Fruit fly (Drosophila melanogaster) whole organism, embryonic: ENCODE results near the gene CG8236.
A peak's percentile ranks its signal among the peaks of the same experiment; 100 is the strongest.

Source experiments
- B-H1 ChIP-seq: fragments of 200-800 bp; sonication (Bioruptor generic); IDR thresholded peaks from 3 replicates; pipeline ENCODE4 v1.3.6; 2022; ENCODE audit warnings: missing biosample characterization, missing genetic modification characterization
- Bteb2 ChIP-seq: fragments of 200-800 bp; sonication (Bioruptor generic); optimal IDR thresholded peaks from 2 replicates; lab custom pipeline; 2016; ENCODE audit warnings: missing biosample characterization, missing genetic modification characterization
- C15 ChIP-seq: fragments of 200-800 bp; sonication (Bioruptor generic); IDR thresholded peaks from 3 replicates; pipeline ENCODE4 v1.3.6; 2022; ENCODE audit warnings: missing biosample characterization, missing genetic modification characterization
- CG10959 ChIP-seq: fragments of 200-800 bp; sonication (Bioruptor generic); IDR thresholded peaks from 2 replicates; pipeline ENCODE4 v1.3.6; 2022; ENCODE audit warnings: missing biosample characterization, missing genetic modification characterization
- CG12236 ChIP-seq: fragments of 200-800 bp; sonication (Bioruptor generic); optimal IDR thresholded peaks from 2 replicates; lab custom pipeline; 2016; ENCODE audit warnings: missing biosample characterization, missing genetic modification characterization
- CG12942 ChIP-seq: fragments of 200-800 bp; sonication (Bioruptor generic); optimal IDR thresholded peaks from 3 replicates; lab custom pipeline; 2016; ENCODE audit warnings: missing biosample characterization, missing genetic modification characterization
- CG13624 ChIP-seq: fragments of 200-800 bp; sonication (Bioruptor generic); optimal IDR thresholded peaks from 2 replicates; lab custom pipeline; 2016; ENCODE audit warnings: missing biosample characterization, missing genetic modification characterization
- CG14050 ChIP-seq: fragments of 200-800 bp; sonication (Bioruptor generic); IDR thresholded peaks from 3 replicates; pipeline ENCODE4 v1.3.6; 2022; ENCODE audit warnings: missing biosample characterization, missing genetic modification characterization
- CG14965 ChIP-seq: fragments of 200-800 bp; sonication (Bioruptor generic); optimal IDR thresholded peaks from 2 replicates; lab custom pipeline; 2016; ENCODE audit warnings: missing biosample characterization, missing genetic modification characterization, borderline replicate concordance
- CG17829 ChIP-seq: fragments of 200-800 bp; optimal IDR thresholded peaks from 2 replicates; lab custom pipeline; 2019; ENCODE audit warnings: missing biosample characterization, mild to moderate bottlenecking, missing genetic modification characterization, moderate library complexity
- CG17912 ChIP-seq: fragments of 200-800 bp; sonication (Bioruptor generic); optimal IDR thresholded peaks from 2 replicates; lab custom pipeline; 2018; ENCODE audit warnings: missing biosample characterization, mild to moderate bottlenecking, missing genetic modification characterization
- CG1792 ChIP-seq: fragments of 200-800 bp; sonication (Bioruptor generic); optimal IDR thresholded peaks from 2 replicates; lab custom pipeline; 2016; ENCODE audit warnings: missing biosample characterization, missing genetic modification characterization
- CG30403 ChIP-seq: fragments of 200-800 bp; sonication (Bioruptor generic); optimal IDR thresholded peaks from 3 replicates; lab custom pipeline; 2016; ENCODE audit warnings: missing biosample characterization, missing genetic modification characterization
- CG3065 ChIP-seq: fragments of 200-800 bp; sonication (Bioruptor generic); optimal IDR thresholded peaks from 2 replicates; lab custom pipeline; 2016; ENCODE audit warnings: missing biosample characterization, missing genetic modification characterization
- CG3838 ChIP-seq: fragments of 200-800 bp; sonication (Bioruptor generic); optimal IDR thresholded peaks from 3 replicates; lab custom pipeline; 2016; ENCODE audit warnings: missing biosample characterization, missing genetic modification characterization
- CG42726 ChIP-seq: fragments of 200-800 bp; sonication (Bioruptor generic); IDR thresholded peaks from 2 replicates; pipeline ENCODE4 v1.3.6; 2022; ENCODE audit warnings: missing biosample characterization, missing genetic modification characterization; ENCODE audit not compliant: partially characterized antibody
- CG4404 ChIP-seq: fragments of 200-800 bp; sonication (Bioruptor generic); IDR thresholded peaks from 2 replicates; pipeline ENCODE4 v1.3.6; 2022; ENCODE audit warnings: missing biosample characterization, missing genetic modification characterization
- CG6791 ChIP-seq: fragments of 200-800 bp; sonication (Bioruptor generic); IDR thresholded peaks from 3 replicates; pipeline ENCODE4 v1.3.6; 2022; ENCODE audit warnings: missing biosample characterization, missing genetic modification characterization; ENCODE audit not compliant: partially characterized antibody
- CG7372 ChIP-seq: fragments of 200-800 bp; sonication (Bioruptor generic); IDR thresholded peaks from 2 replicates; pipeline ENCODE4 v1.3.6; 2022; ENCODE audit warnings: missing biosample characterization, missing genetic modification characterization
- CG8478 ChIP-seq: fragments of >200 bp; optimal IDR thresholded peaks from 2 replicates; lab custom pipeline; 2018
- CG9932 ChIP-seq: fragments of 200-800 bp; sonication (Bioruptor generic); IDR thresholded peaks from 2 replicates; pipeline ENCODE4 v1.3.6; 2022; ENCODE audit warnings: missing biosample characterization, missing genetic modification characterization
- Camta ChIP-seq: fragments of 200-800 bp; sonication (Bioruptor generic); optimal IDR thresholded peaks from 2 replicates; lab custom pipeline; 2016; ENCODE audit warnings: missing biosample characterization, missing genetic modification characterization
- Doc3 ChIP-seq: fragments of 200-800 bp; sonication (Bioruptor generic); IDR thresholded peaks from 3 replicates; pipeline ENCODE4 v1.3.6; 2022; ENCODE audit warnings: missing biosample characterization, missing genetic modification characterization; ENCODE audit not compliant: partially characterized antibody
- Elba2 ChIP-seq: fragments of 200-800 bp; sonication (Bioruptor generic); optimal IDR thresholded peaks from 3 replicates; lab custom pipeline; 2016; ENCODE audit warnings: missing biosample characterization, missing genetic modification characterization
- Fer3 ChIP-seq: fragments of 200-800 bp; sonication (Bioruptor generic); optimal IDR thresholded peaks from 2 replicates; lab custom pipeline; 2018; ENCODE audit warnings: missing biosample characterization, mild to moderate bottlenecking, missing genetic modification characterization, moderate library complexity
- Hey ChIP-seq: fragments of 200-800 bp; sonication (Bioruptor generic); optimal IDR thresholded peaks from 3 replicates; lab custom pipeline; 2018; ENCODE audit warnings: missing biosample characterization, mild to moderate bottlenecking, missing genetic modification characterization
- Hsf ChIP-seq: fragments of 200-800 bp; sonication (Bioruptor generic); optimal IDR thresholded peaks from 3 replicates; lab custom pipeline; 2016; ENCODE audit warnings: missing biosample characterization, missing genetic modification characterization
- Jarid2 ChIP-seq: fragments of 200-800 bp; sonication (Bioruptor generic); optimal IDR thresholded peaks from 3 replicates; lab custom pipeline; 2017; ENCODE audit warnings: mild to moderate bottlenecking, missing biosample characterization, missing genetic modification reagents, missing genetic modification characterization
- Lpt ChIP-seq: fragments of >200 bp; optimal IDR thresholded peaks from 2 replicates; lab custom pipeline; 2018; ENCODE audit warnings: missing biosample characterization, missing genetic modification characterization
- Med ChIP-seq: fragments of 200-800 bp; sonication (Bioruptor generic); peaks from one replicate; lab custom pipeline; 2016; ENCODE audit warnings: missing biosample characterization, missing genetic modification characterization, mild to moderate bottlenecking, inconsistent platforms, moderate library complexity
- NC2α ChIP-seq: fragments of 200-800 bp; sonication (Bioruptor generic); optimal IDR thresholded peaks from 2 replicates; lab custom pipeline; 2016; ENCODE audit warnings: missing biosample characterization, missing genetic modification characterization
- Sox102F ChIP-seq: fragments of 200-800 bp; sonication (Bioruptor generic); optimal IDR thresholded peaks from 2 replicates; lab custom pipeline; 2018; ENCODE audit warnings: missing biosample characterization, mild to moderate bottlenecking, missing genetic modification characterization, moderate library complexity
- ab ChIP-seq: fragments of 200-800 bp; sonication (Bioruptor generic); optimal IDR thresholded peaks from 2 replicates; lab custom pipeline; 2016; ENCODE audit warnings: missing biosample characterization, missing genetic modification characterization
- amos ChIP-seq: fragments of 200-800 bp; sonication (Bioruptor generic); IDR thresholded peaks from 2 replicates; pipeline ENCODE4 v1.3.6; 2022; ENCODE audit warnings: missing biosample characterization, missing genetic modification characterization; ENCODE audit not compliant: partially characterized antibody
- bigmax ChIP-seq: fragments of 200-800 bp; sonication (Bioruptor generic); optimal IDR thresholded peaks from 2 replicates; lab custom pipeline; 2018; ENCODE audit warnings: missing biosample characterization, mild to moderate bottlenecking, missing genetic modification characterization
- bsh ChIP-seq, 2 experiments: fragments of 200-800 bp; sonication (Bioruptor generic); optimal IDR thresholded peaks; 2 replicates each; lab custom pipeline; 2017 to 2018; ENCODE audit warnings: mild to moderate bottlenecking in 2 of 2, missing biosample characterization in 2 of 2, missing genetic modification characterization in 2 of 2, moderate library complexity in 1 of 2
- emc ChIP-seq: fragments of 200-800 bp; sonication (Bioruptor generic); optimal IDR thresholded peaks from 2 replicates; lab custom pipeline; 2016; ENCODE audit warnings: missing biosample characterization, missing genetic modification characterization
- gce ChIP-seq: fragments of 200-800 bp; sonication (Bioruptor generic); IDR thresholded peaks from 3 replicates; pipeline ENCODE4 v1.3.6; 2022; ENCODE audit warnings: missing biosample characterization, missing genetic modification characterization
- gsb ChIP-seq: fragments of 200-800 bp; sonication (Bioruptor generic); IDR thresholded peaks from 2 replicates; pipeline ENCODE4 v1.3.6; 2022; ENCODE audit warnings: missing biosample characterization, missing genetic modification characterization
- hth ChIP-seq: fragments of >200 bp; optimal IDR thresholded peaks from 2 replicates; lab custom pipeline; 2017; ENCODE audit warnings: inconsistent platforms
- insv ChIP-seq, 2 experiments: fragments of 200-800 bp; sonication (Bioruptor generic); optimal IDR thresholded peaks; 3 replicates each; lab custom pipeline; 2016 to 2018; ENCODE audit warnings: missing biosample characterization in 2 of 2, missing genetic modification characterization in 2 of 2
- lmd ChIP-seq: fragments of 200-800 bp; sonication (Bioruptor generic); IDR thresholded peaks from 2 replicates; pipeline ENCODE4 v1.3.6; 2022; ENCODE audit warnings: missing biosample characterization, missing genetic modification characterization
- lola ChIP-seq, 3 experiments: fragments of >200 bp in 2 of 3; fragments of 200-800 bp in 1 of 3; sonication (Bioruptor generic) in 1 of 3; optimal IDR thresholded peaks; 2 replicates each; lab custom pipeline; 2017 to 2019; ENCODE audit warnings: missing biosample characterization in 3 of 3, missing genetic modification characterization in 3 of 3, mild to moderate bottlenecking in 1 of 3, moderate library complexity in 1 of 3
- pita ChIP-seq: fragments of 200-800 bp; sonication (Bioruptor generic); optimal IDR thresholded peaks from 2 replicates; lab custom pipeline; 2017; ENCODE audit warnings: missing biosample characterization, mild to moderate bottlenecking, missing genetic modification characterization
- pum ChIP-seq: fragments of 200-800 bp; sonication (Bioruptor generic); optimal IDR thresholded peaks from 2 replicates; lab custom pipeline; 2016; ENCODE audit warnings: missing biosample characterization, missing genetic modification characterization
- repo ChIP-seq: fragments of 200-800 bp; sonication (Bioruptor generic); optimal IDR thresholded peaks from 2 replicates; lab custom pipeline; 2016; ENCODE audit warnings: missing biosample characterization, missing genetic modification characterization
- rib ChIP-seq: fragments of 200-800 bp; sonication (Bioruptor generic); IDR thresholded peaks from 2 replicates; pipeline ENCODE4 v1.3.6; 2022; ENCODE audit warnings: missing biosample characterization, missing genetic modification characterization
- sisA ChIP-seq: fragments of 200-800 bp; sonication (Bioruptor generic); IDR thresholded peaks from 2 replicates; pipeline ENCODE4 v1.3.6; 2022; ENCODE audit warnings: missing biosample characterization, missing genetic modification characterization
- stwl ChIP-seq: fragments of 200-800 bp; sonication (Bioruptor generic); optimal IDR thresholded peaks from 3 replicates; lab custom pipeline; 2018; ENCODE audit warnings: missing biosample characterization, mild to moderate bottlenecking, missing genetic modification characterization, moderate library complexity
- tup ChIP-seq: fragments of 200-800 bp; sonication (Bioruptor generic); optimal IDR thresholded peaks from 2 replicates; lab custom pipeline; 2016; ENCODE audit warnings: missing biosample characterization, mild to moderate bottlenecking, missing genetic modification characterization, moderate library complexity

CG8236 gene

DNA sequence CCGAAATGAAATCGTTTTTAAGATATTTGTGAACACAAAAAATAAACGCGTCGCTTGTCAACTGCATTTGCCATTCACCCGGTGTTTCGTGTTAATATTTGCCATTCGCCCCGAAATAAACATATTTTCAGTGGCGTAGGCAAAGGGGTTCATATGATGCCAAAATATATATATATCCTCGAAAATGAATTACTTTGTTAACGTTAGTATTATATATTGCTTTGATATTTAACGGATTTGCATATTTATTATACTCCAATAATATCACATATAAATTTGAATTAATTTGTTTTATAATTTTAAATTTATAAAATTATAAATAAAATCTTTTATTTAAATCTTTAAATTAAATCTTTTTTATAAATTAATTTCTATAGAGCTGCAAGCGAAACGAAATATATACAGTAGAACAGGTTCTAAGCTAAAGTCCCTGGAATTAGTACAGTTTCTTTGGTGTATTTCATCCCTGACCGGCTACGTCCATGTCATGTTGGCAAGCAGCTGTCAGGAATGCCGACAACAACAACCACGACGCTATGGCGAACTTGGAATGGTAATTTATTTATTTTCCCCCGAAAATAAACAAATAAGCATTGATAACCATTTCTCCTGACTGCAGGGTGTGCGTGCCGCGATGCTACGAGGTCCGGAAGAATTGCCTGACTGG, 37.5 kb upstream of the CG8236 start, which contains the start of the genes M1BP and CG8202:
Gene M1BP, minus strand, starts transcription at position 102 of the 667 bp plus-strand sequence.
Gene CG8202, plus strand, starts transcription at position 495 of the 667 bp plus-strand sequence.
- TF ChIP-seq Hey (tag; lab: Kevin White, UChicago): no peak
- no peak for TF ChIP-seq CG42726 (GFP tag; lab: Robert Waterston, UW)
- TF ChIP-seq CG13624: peak; percentile 32
- peak; percentile 82 for TF ChIP-seq lmd
- no peak for TF ChIP-seq amos (GFP tag; lab: Robert Waterston, UW)
- no peak for TF ChIP-seq CG14965 (GFP tag; lab: Kevin White, UChicago)
- peak; percentile 31 for TF ChIP-seq CG1792 (GFP tag; lab: Kevin White, UChicago)
- no peak for TF ChIP-seq bigmax (GFP tag; lab: Kevin White, UChicago)
- no peak for TF ChIP-seq Lpt
- peak; percentile 50 for TF ChIP-seq ab
- TF ChIP-seq lola (GFP tag; optimal IDR thresholded peaks at IDR 0.05; lab: Kevin White, UChicago): peak in 1 of 3 experiments; percentile 96
- TF ChIP-seq sisA (GFP tag; lab: Robert Waterston, UW): peak; percentile 76
- TF ChIP-seq CG14050 (GFP tag; lab: Robert Waterston, UW): 0 out of 3 replicates have a peak, but pooled peaks have one; percentile 50
- peak; percentile 41 for TF ChIP-seq Bteb2
- TF ChIP-seq bsh (GFP tag; optimal IDR thresholded peaks at IDR 0.05; lab: Kevin White, UChicago): peak; percentile 67 to 86
- TF ChIP-seq Med (GFP tag; lab: Kevin White, UChicago): peak; percentile 89
- no peak for TF ChIP-seq gce (GFP tag; lab: Robert Waterston, UW)
- peak; percentile 56 for TF ChIP-seq pum (GFP tag; lab: Kevin White, UChicago)
- TF ChIP-seq gsb (GFP tag; lab: Robert Waterston, UW): 0 out of 2 replicates have a peak, but pooled peaks have one; percentile 37
- TF ChIP-seq Doc3 (GFP tag; lab: Robert Waterston, UW): no peak
- no peak for TF ChIP-seq rib (GFP tag; lab: Robert Waterston, UW)
- TF ChIP-seq Sox102F: peak; percentile 91
- TF ChIP-seq Camta: peak; percentile 6
- no peak for TF ChIP-seq CG6791 (GFP tag; lab: Robert Waterston, UW)
- peak in 1 of 2 experiments; percentile 74 for TF ChIP-seq insv (GFP tag; optimal IDR thresholded peaks at IDR 0.05; lab: Kevin White, UChicago)
- TF ChIP-seq CG17829 (tag; lab: Kevin White, UChicago): peak; percentile 94
- peak; percentile 79; the same call in 1 of the 2 replicates for TF ChIP-seq CG7372 (GFP tag; lab: Robert Waterston, UW)
- TF ChIP-seq CG17912 (GFP tag; lab: Kevin White, UChicago): peak; percentile 68
- TF ChIP-seq emc (GFP tag; lab: Kevin White, UChicago): peak; percentile 12
- no peak for TF ChIP-seq hth
- no peak for TF ChIP-seq repo (GFP tag; lab: Kevin White, UChicago)
- TF ChIP-seq CG10959 (GFP tag; lab: Robert Waterston, UW): peak; percentile 62
- TF ChIP-seq CG30403 (GFP tag; lab: Kevin White, UChicago): peak; percentile 90
- TF ChIP-seq tup (GFP tag; lab: Kevin White, UChicago): peak; percentile 4
- TF ChIP-seq CG12236 (GFP tag; lab: Kevin White, UChicago): no peak
- TF ChIP-seq CG3838 (GFP tag; lab: Kevin White, UChicago): peak; percentile 24
- TF ChIP-seq Fer3 (tag; lab: Kevin White, UChicago): peak; percentile 75
- TF ChIP-seq Elba2: peak; percentile 53
- TF ChIP-seq pita (GFP tag; lab: Kevin White, UChicago): no peak
- TF ChIP-seq CG3065 (GFP tag; lab: Kevin White, UChicago): peak; percentile 73
- TF ChIP-seq stwl (tag; lab: Kevin White, UChicago): peak; percentile 27
- TF ChIP-seq Hsf (GFP tag; lab: Kevin White, UChicago): peak; percentile 60
- peak; percentile 90 for TF ChIP-seq CG12942 (GFP tag; lab: Kevin White, UChicago)
- TF ChIP-seq C15 (GFP tag; lab: Robert Waterston, UW): no peak
- peak; percentile 82 for TF ChIP-seq CG9932
- no peak for TF ChIP-seq NC2α
- TF ChIP-seq CG4404: peak; percentile 74
- peak; percentile 65; the same call in 2 of the 3 replicates for TF ChIP-seq B-H1 (GFP tag; lab: Robert Waterston, UW)
- no peak for TF ChIP-seq Jarid2 (GFP tag; lab: Kevin White, UChicago)
- no peak for TF ChIP-seq CG8478 (lab: Kevin White, UChicago)
